Fruit fly (Drosophila melanogaster) whole organism, embryonic: ENCODE measurements around the gene CG14507.

ENCODE experiments used
- Adf1 ChIP-seq: fragments of 200-800 bp; sonication (Bioruptor generic); IDR thresholded peaks from 2 replicates; pipeline ENCODE4 v1.3.6; 2022; ENCODE audit warnings: missing biosample characterization, missing genetic modification characterization
- Atf6 ChIP-seq: fragments of 200-800 bp; sonication (Bioruptor generic); IDR thresholded peaks from 2 replicates; pipeline ENCODE4 v1.3.6; 2022; ENCODE audit warnings: missing biosample characterization, missing genetic modification characterization
- Bdp1 ChIP-seq: fragments of 200-800 bp; sonication (Bioruptor generic); optimal IDR thresholded peaks from 3 replicates; lab custom pipeline; 2016; ENCODE audit warnings: missing biosample characterization, missing genetic modification characterization
- Blimp-1 ChIP-seq: fragments of 200-800 bp; sonication (Bioruptor generic); optimal IDR thresholded peaks from 3 replicates; lab custom pipeline; 2018; ENCODE audit warnings: missing biosample characterization, missing genetic modification characterization, mild to moderate bottlenecking, moderate library complexity, missing genetic modification reagents
- CG10321 ChIP-seq: fragments of 200-800 bp; sonication (Bioruptor generic); IDR thresholded peaks from 2 replicates; pipeline ENCODE4 v1.3.6; 2022; ENCODE audit warnings: missing biosample characterization, missing genetic modification characterization
- CG10979 ChIP-seq: fragments of 200-800 bp; sonication (Bioruptor generic); optimal IDR thresholded peaks from 2 replicates; lab custom pipeline; 2018; ENCODE audit warnings: missing biosample characterization, mild to moderate bottlenecking, missing genetic modification characterization, moderate library complexity
- CG11093 ChIP-seq: fragments of 200-800 bp; sonication (Bioruptor generic); IDR thresholded peaks from 3 replicates; pipeline ENCODE4 v1.3.6; 2022; ENCODE audit warnings: missing biosample characterization, missing genetic modification characterization
- CG12299 ChIP-seq: fragments of 200-800 bp; sonication (Bioruptor generic); optimal IDR thresholded peaks from 2 replicates; lab custom pipeline; 2018; ENCODE audit warnings: missing biosample characterization, mild to moderate bottlenecking, missing genetic modification characterization
- CG14050 ChIP-seq: fragments of 200-800 bp; sonication (Bioruptor generic); IDR thresholded peaks from 3 replicates; pipeline ENCODE4 v1.3.6; 2022; ENCODE audit warnings: missing biosample characterization, missing genetic modification characterization
- CG15601 ChIP-seq: fragments of 200-800 bp; sonication (Bioruptor generic); optimal IDR thresholded peaks from 3 replicates; lab custom pipeline; 2019; ENCODE audit warnings: missing biosample characterization, mild to moderate bottlenecking, missing genetic modification characterization, moderate library complexity
- CG1792 ChIP-seq: fragments of 200-800 bp; sonication (Bioruptor generic); optimal IDR thresholded peaks from 2 replicates; lab custom pipeline; 2016; ENCODE audit warnings: missing biosample characterization, missing genetic modification characterization
- CG31441 ChIP-seq: fragments of 200-800 bp; sonication (Bioruptor generic); IDR thresholded peaks from 2 replicates; pipeline ENCODE4 v1.3.6; 2022; ENCODE audit warnings: missing biosample characterization, missing genetic modification characterization
- CG3407 ChIP-seq: fragments of 200-800 bp; sonication (Bioruptor generic); optimal IDR thresholded peaks from 2 replicates; lab custom pipeline; 2018; ENCODE audit warnings: missing biosample characterization, mild to moderate bottlenecking, missing genetic modification characterization
- CG34224 ChIP-seq: fragments of 200-800 bp; sonication (Bioruptor generic); IDR thresholded peaks from 3 replicates; pipeline ENCODE4 v1.3.6; 2022; ENCODE audit warnings: missing biosample characterization, missing genetic modification characterization; ENCODE audit not compliant: partially characterized antibody
- CG4328 ChIP-seq: fragments of 200-800 bp; sonication (Bioruptor generic); optimal IDR thresholded peaks from 3 replicates; lab custom pipeline; 2017; ENCODE audit warnings: missing biosample characterization, missing genetic modification reagents, missing genetic modification characterization
- CG43689 ChIP-seq: fragments of 200-800 bp; sonication (Bioruptor generic); IDR thresholded peaks from 2 replicates; pipeline ENCODE4 v1.3.6; 2022; ENCODE audit warnings: missing biosample characterization, missing genetic modification characterization
- CG4707 ChIP-seq: fragments of 200-800 bp; sonication (Bioruptor generic); optimal IDR thresholded peaks from 2 replicates; lab custom pipeline; 2018; ENCODE audit warnings: missing biosample characterization, mild to moderate bottlenecking, missing genetic modification characterization, moderate library complexity
- CG6175 ChIP-seq: fragments of 200-800 bp; sonication (Bioruptor generic); IDR thresholded peaks from 3 replicates; pipeline ENCODE4 v1.3.6; 2022; ENCODE audit warnings: missing biosample characterization, missing genetic modification characterization
- CG7963 ChIP-seq: fragments of 200-800 bp; sonication (Bioruptor generic); IDR thresholded peaks from 3 replicates; pipeline ENCODE4 v1.3.6; 2022; ENCODE audit warnings: missing biosample characterization, missing genetic modification characterization; ENCODE audit not compliant: partially characterized antibody
- Chrac-16 ChIP-seq: fragments of 200-800 bp; sonication (Bioruptor generic); optimal IDR thresholded peaks from 3 replicates; lab custom pipeline; 2016; ENCODE audit warnings: missing biosample characterization, missing genetic modification characterization
- Dad ChIP-seq: fragments of 200-800 bp; sonication (Bioruptor generic); optimal IDR thresholded peaks from 3 replicates; lab custom pipeline; 2016; ENCODE audit warnings: missing biosample characterization, missing genetic modification characterization
- Deaf1 ChIP-seq: fragments of 200-800 bp; optimal IDR thresholded peaks from 3 replicates; lab custom pipeline; 2019; ENCODE audit warnings: missing biosample characterization, mild to moderate bottlenecking, missing genetic modification characterization, moderate library complexity
- H15 ChIP-seq: fragments of 200-800 bp; sonication (Bioruptor generic); IDR thresholded peaks from 3 replicates; pipeline ENCODE4 v1.3.6; 2022; ENCODE audit warnings: missing biosample characterization, missing genetic modification characterization
- Hey ChIP-seq: fragments of 200-800 bp; sonication (Bioruptor generic); optimal IDR thresholded peaks from 3 replicates; lab custom pipeline; 2018; ENCODE audit warnings: missing biosample characterization, mild to moderate bottlenecking, missing genetic modification characterization
- Lim3 ChIP-seq: fragments of 200-800 bp; sonication (Bioruptor generic); IDR thresholded peaks from 2 replicates; pipeline ENCODE4 v1.3.6; 2022; ENCODE audit warnings: missing biosample characterization, missing genetic modification characterization
- NfI ChIP-seq: fragments of 200-800 bp; sonication (Bioruptor generic); optimal IDR thresholded peaks from 3 replicates; lab custom pipeline; 2018; ENCODE audit warnings: missing biosample characterization, mild to moderate bottlenecking, missing genetic modification characterization, moderate library complexity
- Optix ChIP-seq: fragments of 200-800 bp; sonication (Bioruptor generic); IDR thresholded peaks from 3 replicates; pipeline ENCODE4 v1.3.6; 2022; ENCODE audit warnings: missing biosample characterization, missing genetic modification characterization
- Rfx ChIP-seq: fragments of 200-800 bp; sonication (Bioruptor generic); IDR thresholded peaks from 2 replicates; pipeline ENCODE4 v1.3.6; 2022; ENCODE audit warnings: missing biosample characterization, missing genetic modification characterization
- Sin3A ChIP-seq: fragments of >200 bp; optimal IDR thresholded peaks from 2 replicates; lab custom pipeline; 2018
- Sox100B ChIP-seq: fragments of 200-800 bp; sonication (Bioruptor generic); optimal IDR thresholded peaks from 3 replicates; lab custom pipeline; 2018; ENCODE audit warnings: missing biosample characterization, mild to moderate bottlenecking, missing genetic modification characterization
- Spps ChIP-seq: fragments of 200-800 bp; sonication (Bioruptor generic); optimal IDR thresholded peaks from 2 replicates; lab custom pipeline; 2018; ENCODE audit warnings: missing biosample characterization, mild to moderate bottlenecking, missing genetic modification characterization
- Stat92E ChIP-seq, 3 experiments: fragments of >200 bp in 2 of 3; fragments of 200-800 bp in 1 of 3; sonication (Bioruptor generic) in 1 of 3; optimal IDR thresholded peaks; 2 replicates each; lab custom pipeline; 2017 to 2019; ENCODE audit warnings: missing biosample characterization in 3 of 3, missing genetic modification characterization in 3 of 3, mild to moderate bottlenecking in 1 of 3, moderate library complexity in 1 of 3
- bigmax ChIP-seq: fragments of 200-800 bp; sonication (Bioruptor generic); optimal IDR thresholded peaks from 2 replicates; lab custom pipeline; 2018; ENCODE audit warnings: missing biosample characterization, mild to moderate bottlenecking, missing genetic modification characterization
- cad ChIP-seq: fragments of >200 bp; optimal IDR thresholded peaks from 2 replicates; lab custom pipeline; 2017; ENCODE audit warnings: missing biosample characterization, missing genetic modification characterization
- cato ChIP-seq: fragments of 200-800 bp; sonication (Bioruptor generic); optimal IDR thresholded peaks from 2 replicates; lab custom pipeline; 2016; ENCODE audit warnings: missing biosample characterization, missing genetic modification characterization, borderline replicate concordance
- chinmo ChIP-seq: fragments of 200-800 bp; sonication (Bioruptor generic); IDR thresholded peaks from 4 replicates; pipeline ENCODE4 v1.3.6; 2022; ENCODE audit warnings: missing biosample characterization, missing genetic modification characterization; ENCODE audit not compliant: partially characterized antibody
- crp ChIP-seq, 2 experiments: fragments of 200-800 bp; sonication (Bioruptor generic); optimal IDR thresholded peaks; 2 replicates in 1 of 2; 3 replicates in 1 of 2; lab custom pipeline; 2017; ENCODE audit warnings: missing biosample characterization in 2 of 2, missing genetic modification characterization in 2 of 2, mild to moderate bottlenecking in 1 of 2, moderate library complexity in 1 of 2
- en ChIP-seq: fragments of 200-800 bp; sonication (Bioruptor generic); optimal IDR thresholded peaks from 2 replicates; lab custom pipeline; 2016; ENCODE audit warnings: missing biosample characterization, missing genetic modification characterization
- exex ChIP-seq: fragments of 200-800 bp; sonication (Bioruptor generic); optimal IDR thresholded peaks from 4 replicates; lab custom pipeline; 2018; ENCODE audit warnings: missing biosample characterization, mild to moderate bottlenecking, missing genetic modification characterization, moderate library complexity
- grn ChIP-seq: fragments of 200-800 bp; sonication (Bioruptor generic); optimal IDR thresholded peaks from 3 replicates; lab custom pipeline; 2017; ENCODE audit warnings: missing biosample characterization, missing genetic modification characterization
- jigr1 ChIP-seq: fragments of 200-800 bp; sonication (Bioruptor generic); IDR thresholded peaks from 3 replicates; pipeline ENCODE4 v1.3.6; 2022; ENCODE audit warnings: missing biosample characterization, missing genetic modification characterization
- nau ChIP-seq: fragments of 200-800 bp; sonication (Bioruptor generic); optimal IDR thresholded peaks from 3 replicates; lab custom pipeline; 2017; ENCODE audit warnings: missing biosample characterization, mild to moderate bottlenecking, missing genetic modification characterization, missing genetic modification reagents
- pita ChIP-seq: fragments of 200-800 bp; sonication (Bioruptor generic); optimal IDR thresholded peaks from 2 replicates; lab custom pipeline; 2017; ENCODE audit warnings: missing biosample characterization, mild to moderate bottlenecking, missing genetic modification characterization
- pzg ChIP-seq: fragments of 200-800 bp; sonication (Bioruptor generic); optimal IDR thresholded peaks from 3 replicates; lab custom pipeline; 2018; ENCODE audit warnings: missing biosample characterization, mild to moderate bottlenecking, missing genetic modification characterization, moderate library complexity
- scrt ChIP-seq: fragments of 200-800 bp; sonication (Bioruptor generic); optimal IDR thresholded peaks from 2 replicates; lab custom pipeline; 2018; ENCODE audit warnings: missing biosample characterization, mild to moderate bottlenecking, missing genetic modification characterization, moderate library complexity
- wek ChIP-seq: fragments of 200-800 bp; sonication (Bioruptor generic); optimal IDR thresholded peaks from 3 replicates; lab custom pipeline; 2018; ENCODE audit warnings: missing biosample characterization, mild to moderate bottlenecking, missing genetic modification characterization, moderate library complexity
- zen2 ChIP-seq: fragments of 200-800 bp; sonication (Bioruptor generic); IDR thresholded peaks from 3 replicates; pipeline ENCODE4 v1.3.6; 2022; ENCODE audit warnings: missing biosample characterization, missing genetic modification characterization; ENCODE audit not compliant: partially characterized antibody
- zfh1 ChIP-seq: fragments of 200-800 bp; sonication (Bioruptor generic); IDR thresholded peaks from 3 replicates; pipeline ENCODE4 v1.3.6; 2022; ENCODE audit warnings: missing biosample characterization, missing genetic modification characterization

Gene CG14507

DNA sequence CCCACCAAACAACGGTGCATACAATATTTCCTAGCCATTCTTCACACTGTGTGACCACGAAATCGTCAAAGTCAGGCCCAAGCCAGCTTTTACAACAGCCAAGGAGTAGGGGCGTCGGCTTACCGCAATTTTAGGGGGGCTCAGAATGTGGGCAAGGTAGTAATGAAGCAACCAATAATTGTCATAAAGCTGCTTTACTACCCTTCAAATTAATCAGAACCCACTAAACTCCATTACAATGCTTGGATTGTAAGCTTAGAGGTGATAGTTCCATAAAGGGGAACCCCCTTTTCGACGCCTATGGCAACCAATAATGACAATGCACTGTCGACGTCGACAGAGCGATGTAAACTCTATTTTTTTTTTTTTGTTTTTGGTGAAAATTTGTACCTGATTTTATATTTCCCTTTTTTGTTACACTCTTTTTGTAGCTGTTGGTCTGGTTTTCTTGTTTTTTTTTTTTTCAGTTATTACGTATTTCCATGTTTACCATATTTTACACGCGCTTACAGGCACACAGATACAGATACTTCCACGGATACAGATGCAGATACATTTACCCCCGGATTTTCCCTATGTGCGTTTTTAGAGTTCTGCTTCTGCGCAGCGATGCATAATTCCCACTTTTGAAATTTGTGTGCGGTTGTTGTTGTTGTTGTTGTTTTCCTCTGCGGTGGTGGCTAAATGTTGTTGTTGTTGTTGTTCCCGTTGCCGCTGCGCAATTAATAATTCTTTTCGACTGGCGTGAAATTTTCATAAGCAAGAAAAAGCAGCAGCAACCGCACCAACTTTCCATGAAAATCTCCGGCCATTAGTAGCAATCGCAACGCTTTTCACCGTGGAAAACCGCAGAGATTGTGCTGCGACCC, 22.7 kb downstream of the CG14507 start (continued):
- TF ChIP-seq Chrac-16 (peak; percentile 59), bigmax (GFP tag; lab: Kevin White, UChicago) (no peak), CG11093 (GFP tag; lab: Robert Waterston, UW) (peak; percentile 79), zen2 (no peak), Sin3A (no peak), Stat92E (GFP tag; optimal IDR thresholded peaks at IDR 0.05; lab: Kevin White, UChicago) (no peak), CG1792 (peak; percentile 45), H15 (GFP tag; lab: Robert Waterston, UW) (peak; percentile 70), CG14050 (GFP tag; lab: Robert Waterston, UW) (peak; percentile 72), pita (GFP tag; lab: Kevin White, UChicago) (no peak), grn (GFP tag; lab: Kevin White, UChicago) (no peak), Bdp1 (GFP tag; lab: Kevin White, UChicago) (peak; percentile 55), CG43689 (GFP tag; lab: Robert Waterston, UW) (no peak), cad (GFP tag; lab: Kevin White, UChicago) (no peak), CG4707 (peak; percentile 65), NfI (GFP tag; lab: Kevin White, UChicago) (peak; percentile 57), en (GFP tag; lab: Kevin White, UChicago) (peak; percentile 69), CG3407 (GFP tag; lab: Kevin White, UChicago) (peak; percentile 73), CG31441 (GFP tag; lab: Robert Waterston, UW) (peak; percentile 88), Spps (peak; percentile 72), cato (peak; percentile 65), pzg (GFP tag; lab: Kevin White, UChicago) (no peak), CG10321 (no peak), CG7963 (GFP tag; lab: Robert Waterston, UW) (no peak), zfh1 (GFP tag; lab: Robert Waterston, UW) (peak; percentile 85), CG12299 (tag; lab: Kevin White, UChicago) (peak; percentile 59), Lim3 (peak; percentile 19; the same call in 1 of the 2 replicates), CG34224 (GFP tag; lab: Robert Waterston, UW) (no peak), Optix (GFP tag; lab: Robert Waterston, UW) (peak; percentile 82), Atf6 (GFP tag; lab: Robert Waterston, UW) (no peak), Blimp-1 (GFP tag; lab: Kevin White, UChicago) (peak; percentile 84), exex (no peak), Rfx (GFP tag; lab: Robert Waterston, UW) (peak; percentile 60), CG15601 (tag; lab: Kevin White, UChicago) (peak; percentile 79), Deaf1 (tag; lab: Kevin White, UChicago) (peak; percentile 24), Sox100B (GFP tag; lab: Kevin White, UChicago) (peak; percentile 78), CG10979 (tag; lab: Kevin White, UChicago) (peak; percentile 89), CG6175 (GFP tag; lab: Robert Waterston, UW) (no peak), Hey (tag; lab: Kevin White, UChicago) (no peak), Dad (GFP tag; lab: Kevin White, UChicago) (peak; percentile 33), crp (GFP tag; optimal IDR thresholded peaks at IDR 0.05; lab: Kevin White, UChicago) (peak in 1 of 2 experiments; percentile 22), jigr1 (peak; percentile 80; the same call in 2 of the 3 replicates), Adf1 (GFP tag; lab: Robert Waterston, UW) (no peak; the same call in 1 of the 2 replicates), CG4328 (GFP tag; lab: Kevin White, UChicago) (peak; percentile 44), wek (GFP tag; lab: Kevin White, UChicago) (peak; percentile 29), nau (GFP tag; lab: Kevin White, UChicago) (peak; percentile 67), scrt (peak; percentile 35), chinmo (GFP tag; lab: Robert Waterston, UW) (no peak)
